Fruit fly (Drosophila melanogaster) whole organism, embryonic: ENCODE data around the gene Pp1-13C.

Source experiments
- Aef1 ChIP-seq: fragments of 200-800 bp; sonication (Bioruptor generic); IDR thresholded peaks from 3 replicates; pipeline ENCODE4 v1.3.6; 2022; ENCODE audit warnings: missing biosample characterization, missing genetic modification characterization
- Atf6 ChIP-seq: fragments of 200-800 bp; sonication (Bioruptor generic); IDR thresholded peaks from 2 replicates; pipeline ENCODE4 v1.3.6; 2022; ENCODE audit warnings: missing biosample characterization, missing genetic modification characterization
- CG10267 ChIP-seq: fragments of 200-800 bp; sonication (Bioruptor generic); optimal IDR thresholded peaks from 2 replicates; lab custom pipeline; 2018; ENCODE audit warnings: missing biosample characterization, mild to moderate bottlenecking, missing genetic modification characterization, moderate library complexity
- CG11456 ChIP-seq: fragments of 200-800 bp; sonication (Bioruptor generic); IDR thresholded peaks from 3 replicates; pipeline ENCODE4 v1.3.6; 2022; ENCODE audit warnings: missing biosample characterization, missing genetic modification characterization
- CG12744 ChIP-seq: fragments of 200-800 bp; sonication (Bioruptor generic); optimal IDR thresholded peaks from 2 replicates; lab custom pipeline; 2016; ENCODE audit warnings: missing biosample characterization, missing genetic modification characterization
- CG12942 ChIP-seq: fragments of 200-800 bp; sonication (Bioruptor generic); optimal IDR thresholded peaks from 3 replicates; lab custom pipeline; 2016; ENCODE audit warnings: missing biosample characterization, missing genetic modification characterization
- CG13123 ChIP-seq: fragments of 200-800 bp; sonication (Bioruptor generic); optimal IDR thresholded peaks from 2 replicates; lab custom pipeline; 2016; ENCODE audit warnings: missing biosample characterization, missing genetic modification characterization
- CG14050 ChIP-seq: fragments of 200-800 bp; sonication (Bioruptor generic); IDR thresholded peaks from 3 replicates; pipeline ENCODE4 v1.3.6; 2022; ENCODE audit warnings: missing biosample characterization, missing genetic modification characterization
- CG1602 ChIP-seq: fragments of 200-800 bp; sonication (Bioruptor generic); optimal IDR thresholded peaks from 3 replicates; lab custom pipeline; 2016; ENCODE audit warnings: missing biosample characterization, missing genetic modification characterization
- CG16863 ChIP-seq: fragments of 200-800 bp; sonication (Bioruptor generic); optimal IDR thresholded peaks from 3 replicates; lab custom pipeline; 2016; ENCODE audit warnings: missing biosample characterization, missing genetic modification characterization
- CG18011 ChIP-seq: fragments of 200-800 bp; sonication (Bioruptor generic); optimal IDR thresholded peaks from 2 replicates; lab custom pipeline; 2017; ENCODE audit warnings: missing biosample characterization, missing genetic modification characterization, mild to moderate bottlenecking, moderate library complexity, missing genotype
- CG1832 ChIP-seq: fragments of 200-800 bp; sonication (Bioruptor generic); optimal IDR thresholded peaks from 2 replicates; lab custom pipeline; 2017; ENCODE audit warnings: missing biosample characterization, mild to moderate bottlenecking, missing genetic modification characterization, inconsistent platforms
- CG2875 ChIP-seq: fragments of 200-800 bp; sonication (Bioruptor generic); optimal IDR thresholded peaks from 2 replicates; lab custom pipeline; 2017; ENCODE audit warnings: missing biosample characterization, mild to moderate bottlenecking, missing genetic modification characterization, missing genetic modification reagents
- CG30020 ChIP-seq: fragments of 200-800 bp; optimal IDR thresholded peaks from 2 replicates; lab custom pipeline; 2019; ENCODE audit warnings: missing biosample characterization, mild to moderate bottlenecking, missing genetic modification characterization, moderate library complexity
- CG3407 ChIP-seq: fragments of 200-800 bp; sonication (Bioruptor generic); optimal IDR thresholded peaks from 2 replicates; lab custom pipeline; 2018; ENCODE audit warnings: missing biosample characterization, mild to moderate bottlenecking, missing genetic modification characterization
- CG4854 ChIP-seq: fragments of 200-800 bp; sonication (Bioruptor generic); optimal IDR thresholded peaks from 2 replicates; lab custom pipeline; 2016; ENCODE audit warnings: missing biosample characterization, missing genetic modification characterization, inconsistent platforms
- CG6175 ChIP-seq: fragments of 200-800 bp; sonication (Bioruptor generic); IDR thresholded peaks from 3 replicates; pipeline ENCODE4 v1.3.6; 2022; ENCODE audit warnings: missing biosample characterization, missing genetic modification characterization
- CG7963 ChIP-seq: fragments of 200-800 bp; sonication (Bioruptor generic); IDR thresholded peaks from 3 replicates; pipeline ENCODE4 v1.3.6; 2022; ENCODE audit warnings: missing biosample characterization, missing genetic modification characterization; ENCODE audit not compliant: partially characterized antibody
- CG8924 ChIP-seq: fragments of 200-800 bp; optimal IDR thresholded peaks from 3 replicates; lab custom pipeline; 2019; ENCODE audit warnings: missing biosample characterization, mild to moderate bottlenecking, missing genetic modification characterization, moderate library complexity
- Dad ChIP-seq: fragments of 200-800 bp; sonication (Bioruptor generic); optimal IDR thresholded peaks from 3 replicates; lab custom pipeline; 2016; ENCODE audit warnings: missing biosample characterization, missing genetic modification characterization
- Gsc ChIP-seq: fragments of 200-800 bp; sonication (Bioruptor generic); IDR thresholded peaks from 2 replicates; pipeline ENCODE4 v1.3.6; 2022; ENCODE audit warnings: missing biosample characterization, missing genetic modification characterization
- Hmx ChIP-seq: fragments of 200-800 bp; sonication (Bioruptor generic); optimal IDR thresholded peaks from 2 replicates; lab custom pipeline; 2016; ENCODE audit warnings: missing biosample characterization, missing genetic modification characterization
- Hr78 ChIP-seq, 2 experiments: fragments of 200-800 bp in 1 of 2; fragments of >200 bp in 1 of 2; sonication (Bioruptor generic) in 1 of 2; optimal IDR thresholded peaks; 2 replicates each; lab custom pipeline; 2017 to 2019; ENCODE audit warnings: missing biosample characterization in 2 of 2, missing genetic modification characterization in 2 of 2, mild to moderate bottlenecking in 1 of 2, moderate library complexity in 1 of 2
- Lhr ChIP-seq: fragments of 200-800 bp; sonication (Bioruptor generic); optimal IDR thresholded peaks from 3 replicates; lab custom pipeline; 2017; ENCODE audit warnings: mild to moderate bottlenecking, missing biosample characterization, missing genetic modification reagents, missing genetic modification characterization
- Mad ChIP-seq: fragments of 200-800 bp; sonication (Bioruptor generic); optimal IDR thresholded peaks from 2 replicates; lab custom pipeline; 2016; ENCODE audit warnings: missing biosample characterization, missing genetic modification characterization
- Nf-YA ChIP-seq: fragments of 200-800 bp; sonication (Bioruptor generic); IDR thresholded peaks from 2 replicates; pipeline ENCODE4 v1.3.6; 2022; ENCODE audit warnings: missing biosample characterization, missing genetic modification characterization
- Oaz ChIP-seq: fragments of 200-800 bp; sonication (Bioruptor generic); IDR thresholded peaks from 2 replicates; pipeline ENCODE4 v1.3.6; 2022; ENCODE audit warnings: missing biosample characterization, missing genetic modification characterization
- PHDP ChIP-seq: fragments of 200-800 bp; sonication (Bioruptor generic); optimal IDR thresholded peaks from 3 replicates; lab custom pipeline; 2018; ENCODE audit warnings: missing biosample characterization, mild to moderate bottlenecking, missing genetic modification characterization, moderate library complexity
- Rx ChIP-seq: fragments of 200-800 bp; sonication (Bioruptor generic); IDR thresholded peaks from 2 replicates; pipeline ENCODE4 v1.3.6; 2022; ENCODE audit warnings: missing biosample characterization, missing genetic modification characterization
- Spps ChIP-seq: fragments of 200-800 bp; sonication (Bioruptor generic); optimal IDR thresholded peaks from 2 replicates; lab custom pipeline; 2018; ENCODE audit warnings: missing biosample characterization, mild to moderate bottlenecking, missing genetic modification characterization
- ab ChIP-seq: fragments of 200-800 bp; sonication (Bioruptor generic); optimal IDR thresholded peaks from 2 replicates; lab custom pipeline; 2016; ENCODE audit warnings: missing biosample characterization, missing genetic modification characterization
- btn ChIP-seq: fragments of 200-800 bp; sonication (Bioruptor generic); optimal IDR thresholded peaks from 2 replicates; lab custom pipeline; 2016; ENCODE audit warnings: missing biosample characterization, missing genetic modification characterization
- cas ChIP-seq: fragments of 200-800 bp; sonication (Bioruptor generic); IDR thresholded peaks from 2 replicates; pipeline ENCODE4 v1.3.6; 2022; ENCODE audit warnings: missing biosample characterization, missing genetic modification characterization
- caup ChIP-seq: fragments of 200-800 bp; sonication (Bioruptor generic); optimal IDR thresholded peaks from 3 replicates; lab custom pipeline; 2017; ENCODE audit warnings: missing biosample characterization, mild to moderate bottlenecking, missing genetic modification characterization, moderate library complexity; ENCODE audit not compliant: severe bottlenecking
- cg ChIP-seq: fragments of 200-800 bp; sonication (Bioruptor generic); optimal IDR thresholded peaks from 3 replicates; lab custom pipeline; 2019; ENCODE audit warnings: missing biosample characterization, mild to moderate bottlenecking, missing genetic modification characterization, moderate library complexity
- chm ChIP-seq: fragments of 200-800 bp; sonication (Bioruptor generic); IDR thresholded peaks from 2 replicates; pipeline ENCODE4 v1.3.6; 2022; ENCODE audit warnings: missing biosample characterization, missing genetic modification characterization
- corto ChIP-seq: fragments of 200-800 bp; sonication (Bioruptor generic); optimal IDR thresholded peaks from 2 replicates; lab custom pipeline; 2016; ENCODE audit warnings: missing biosample characterization, mild to moderate bottlenecking, missing genetic modification characterization, moderate library complexity
- cwo ChIP-seq: fragments of 200-800 bp; sonication (Bioruptor generic); optimal IDR thresholded peaks from 3 replicates; lab custom pipeline; 2017; ENCODE audit warnings: missing biosample characterization, missing genetic modification characterization, mild to moderate bottlenecking, moderate library complexity, missing genetic modification reagents
- fu2 ChIP-seq: fragments of 200-800 bp; sonication (Bioruptor generic); optimal IDR thresholded peaks from 2 replicates; lab custom pipeline; 2016; ENCODE audit warnings: missing biosample characterization, missing genetic modification characterization
- gfzf ChIP-seq: fragments of 200-800 bp; sonication (Bioruptor generic); optimal IDR thresholded peaks from 2 replicates; lab custom pipeline; 2016; ENCODE audit warnings: missing biosample characterization, mild to moderate bottlenecking, missing genetic modification characterization, moderate library complexity
- hkb ChIP-seq, 2 experiments: fragments of 200-800 bp in 1 of 2; fragments of >200 bp in 1 of 2; sonication (Bioruptor generic) in 1 of 2; IDR thresholded peaks in 1 of 2; optimal IDR thresholded peaks in 1 of 2; 2 replicates each; pipeline versions ENCODE4 v1.3.6 to Lab custom; 2017 to 2022; ENCODE audit warnings: missing biosample characterization in 1 of 2, missing genetic modification characterization in 1 of 2
- kni ChIP-seq: fragments of 200-800 bp; sonication (Bioruptor generic); optimal IDR thresholded peaks from 3 replicates; lab custom pipeline; 2017; ENCODE audit warnings: mild to moderate bottlenecking, missing biosample characterization, missing genetic modification reagents, missing genetic modification characterization
- knrl ChIP-seq: fragments of 200-800 bp; sonication (Bioruptor generic); IDR thresholded peaks from 3 replicates; pipeline ENCODE4 v1.3.6; 2022; ENCODE audit warnings: missing biosample characterization, missing genetic modification characterization; ENCODE audit not compliant: partially characterized antibody
- oc ChIP-seq: fragments of 200-800 bp; sonication (Bioruptor generic); optimal IDR thresholded peaks from 2 replicates; lab custom pipeline; 2018; ENCODE audit warnings: missing biosample characterization, mild to moderate bottlenecking, missing genetic modification characterization, moderate library complexity
- org-1 ChIP-seq: fragments of 200-800 bp; sonication (Bioruptor generic); optimal IDR thresholded peaks from 2 replicates; lab custom pipeline; 2017; ENCODE audit warnings: missing biosample characterization, missing genetic modification characterization
- sisA ChIP-seq: fragments of 200-800 bp; sonication (Bioruptor generic); IDR thresholded peaks from 2 replicates; pipeline ENCODE4 v1.3.6; 2022; ENCODE audit warnings: missing biosample characterization, missing genetic modification characterization
- sob ChIP-seq: fragments of 200-800 bp; sonication (Bioruptor generic); IDR thresholded peaks from 2 replicates; pipeline ENCODE4 v1.3.6; 2022; ENCODE audit warnings: missing biosample characterization, missing genetic modification characterization
- sqz ChIP-seq: fragments of 200-800 bp; sonication (Bioruptor generic); optimal IDR thresholded peaks from 3 replicates; lab custom pipeline; 2018; ENCODE audit warnings: missing biosample characterization, mild to moderate bottlenecking, missing genetic modification characterization
- trem ChIP-seq: fragments of 200-800 bp; optimal IDR thresholded peaks from 3 replicates; lab custom pipeline; 2019; ENCODE audit warnings: missing biosample characterization, mild to moderate bottlenecking, missing genetic modification characterization, moderate library complexity
- zen ChIP-seq: fragments of 200-800 bp; sonication (Bioruptor generic); optimal IDR thresholded peaks from 3 replicates; lab custom pipeline; 2018; ENCODE audit warnings: missing biosample characterization, mild to moderate bottlenecking, missing genetic modification characterization, moderate library complexity

Pp1-13C gene

DNA sequence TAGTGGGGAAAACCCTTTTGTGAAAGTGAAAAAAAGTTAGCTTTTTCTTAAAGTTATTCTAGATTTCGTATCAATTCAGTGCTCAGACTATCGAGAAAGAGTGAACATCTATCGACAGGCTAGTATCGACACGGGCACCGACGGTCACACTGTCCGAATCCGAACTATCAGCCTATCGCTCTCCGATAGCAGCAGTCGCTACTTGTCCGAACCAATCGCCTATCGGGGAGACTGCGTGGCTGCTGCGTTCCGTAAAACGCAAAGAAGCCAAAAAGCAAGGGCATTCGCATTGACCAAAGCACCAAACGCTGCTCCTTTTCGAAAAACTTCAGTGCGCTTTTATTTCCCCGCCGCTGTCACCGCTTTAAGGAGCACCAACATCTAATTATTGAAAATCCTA is 41.6 kb downstream of the Pp1-13C start, which contains the start of gene Top1 (continued):
- no peak for TF ChIP-seq Spps (tag; lab: Kevin White, UChicago)
- TF ChIP-seq CG12744 (GFP tag; lab: Kevin White, UChicago), result no peak
- TF ChIP-seq CG1832 (GFP tag; lab: Kevin White, UChicago), result no peak
- TF ChIP-seq ab, result no peak
- TF ChIP-seq CG11456 (GFP tag; lab: Robert Waterston, UW), result 0 out of 3 replicates have a peak, but pooled peaks have one; percentile 57
- peak; percentile 96 for TF ChIP-seq CG7963
- no peak for TF ChIP-seq caup (GFP tag; lab: Kevin White, UChicago)
- peak; percentile 56 for TF ChIP-seq sob (GFP tag; lab: Robert Waterston, UW)
- no peak for TF ChIP-seq PHDP (tag; lab: Kevin White, UChicago)
- TF ChIP-seq Mad (GFP tag; lab: Kevin White, UChicago), result no peak
- TF ChIP-seq knrl (GFP tag; lab: Robert Waterston, UW), result peak; percentile 94
- TF ChIP-seq chm, result 0 out of 2 replicates have a peak, but pooled peaks have one; percentile 8
- 0 out of 2 replicates have a peak, but pooled peaks have one; percentile 28 for TF ChIP-seq Atf6 (GFP tag; lab: Robert Waterston, UW)
- no peak for TF ChIP-seq Aef1
- TF ChIP-seq Hr78 (GFP tag; optimal IDR thresholded peaks at IDR 0.05; lab: Kevin White, UChicago), result no peak
- TF ChIP-seq CG10267 (tag; lab: Kevin White, UChicago), result peak; percentile 25
- peak; percentile 58 for TF ChIP-seq Dad (GFP tag; lab: Kevin White, UChicago)
- no peak for TF ChIP-seq CG4854
- TF ChIP-seq sqz (GFP tag; lab: Kevin White, UChicago), result no peak
- TF ChIP-seq Nf-YA (GFP tag; lab: Robert Waterston, UW), result no peak
- TF ChIP-seq cas (GFP tag; lab: Robert Waterston, UW), result no peak
- TF ChIP-seq CG30020, result peak; percentile 46
- no peak for TF ChIP-seq cwo (GFP tag; lab: Kevin White, UChicago)
- TF ChIP-seq CG6175 (GFP tag; lab: Robert Waterston, UW), result no peak
- TF ChIP-seq corto (GFP tag; lab: Kevin White, UChicago), result no peak
- TF ChIP-seq cg (GFP tag; lab: Kevin White, UChicago), result no peak
- TF ChIP-seq Oaz, result no peak
- no peak for TF ChIP-seq hkb (optimal IDR thresholded peaks at IDR 0.05; lab: Kevin White, UChicago)
- no peak for TF ChIP-seq hkb (GFP tag; IDR thresholded peaks at IDR 0.05; lab: Robert Waterston, UW)
- TF ChIP-seq fu2 (GFP tag; lab: Kevin White, UChicago), result no peak
- TF ChIP-seq CG13123 (GFP tag; lab: Kevin White, UChicago), result no peak
- no peak for TF ChIP-seq CG3407 (GFP tag; lab: Kevin White, UChicago)
- TF ChIP-seq Rx (GFP tag; lab: Robert Waterston, UW), result no peak
- no peak for TF ChIP-seq CG18011 (GFP tag; lab: Kevin White, UChicago)
- no peak for TF ChIP-seq btn (GFP tag; lab: Kevin White, UChicago)
- TF ChIP-seq CG2875 (GFP tag; lab: Kevin White, UChicago), result no peak
- peak; percentile 16 for TF ChIP-seq Lhr (GFP tag; lab: Kevin White, UChicago)
- no peak for TF ChIP-seq kni (GFP tag; lab: Kevin White, UChicago)
- TF ChIP-seq trem, result peak; percentile 33
- TF ChIP-seq Hmx (GFP tag; lab: Kevin White, UChicago), result no peak
- 0 out of 2 replicates have a peak, but pooled peaks have one; percentile 22 for TF ChIP-seq sisA (GFP tag; lab: Robert Waterston, UW)
- no peak for TF ChIP-seq oc (tag; lab: Kevin White, UChicago)
- peak; percentile 12 for TF ChIP-seq CG12942 (GFP tag; lab: Kevin White, UChicago)
- TF ChIP-seq gfzf, result peak; percentile 66
- TF ChIP-seq CG16863, result no peak
- no peak for TF ChIP-seq zen (tag; lab: Kevin White, UChicago)
- TF ChIP-seq CG14050 (GFP tag; lab: Robert Waterston, UW), result no peak
- TF ChIP-seq CG8924 (tag; lab: Kevin White, UChicago), result no peak
- TF ChIP-seq CG1602 (GFP tag; lab: Kevin White, UChicago), result no peak
- no peak for TF ChIP-seq Gsc (GFP tag; lab: Robert Waterston, UW)
- no peak for TF ChIP-seq org-1 (GFP tag; lab: Kevin White, UChicago)
